Fruit fly (Drosophila melanogaster): ENCODE measurements around the gene CG7632.

CG7632 gene

DNA sequence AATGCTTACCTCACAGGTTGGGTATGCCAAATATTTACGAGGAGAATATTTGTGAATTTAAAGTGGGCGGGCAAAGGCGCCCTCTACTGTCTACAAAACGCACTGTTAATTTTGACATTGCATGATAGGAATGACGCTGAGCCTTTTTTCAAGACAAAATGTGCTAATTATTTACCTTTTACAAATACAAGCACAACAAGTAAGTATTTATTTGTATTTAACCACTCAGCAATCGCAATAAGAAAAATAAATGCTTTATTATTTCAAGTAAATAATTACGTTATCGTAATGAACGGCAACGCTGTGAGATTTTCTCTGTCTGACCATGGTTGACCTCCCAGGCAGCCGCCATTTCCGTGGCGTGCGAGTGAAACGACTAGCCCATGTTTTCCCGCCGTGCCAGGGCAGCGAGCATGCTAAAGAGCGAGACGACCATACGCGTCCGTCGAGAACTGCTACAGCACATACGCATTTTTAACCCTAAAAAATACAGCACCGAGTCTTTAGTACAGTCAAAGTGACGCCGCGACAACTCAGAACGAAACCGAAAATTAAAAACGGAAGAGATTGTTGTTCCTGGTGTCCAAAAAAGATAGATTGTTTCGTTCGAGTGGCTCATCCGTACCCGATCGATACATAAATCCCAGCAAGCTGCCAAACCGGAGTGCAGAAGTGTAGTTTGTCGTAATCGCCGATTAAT lies 18.7 kb upstream of the CG7632 start, which contains the start of the genes CG12974 and pzg (continued):
- TF ChIP-seq slp2 (GFP tag; optimal IDR thresholded peaks at IDR 0.05) = peak; percentile 48
- peak; percentile 56 for TF ChIP-seq Dek (tag; optimal IDR thresholded peaks at IDR 0.05)
- TF ChIP-seq Usf (GFP tag; optimal IDR thresholded peaks at IDR 0.05) = peak; percentile 61
- TF ChIP-seq CG2202 (tag; optimal IDR thresholded peaks at IDR 0.05) = peak; percentile 7
- peak; percentile 85 for TF ChIP-seq CG17361 (GFP tag; IDR thresholded peaks at IDR 0.05)
- TF ChIP-seq sc (optimal IDR thresholded peaks at IDR 0.05) = no peak
- peak; percentile 18 for TF ChIP-seq sc (GFP tag; optimal IDR thresholded peaks at IDR 0.05)
- TF ChIP-seq inv (GFP tag; IDR thresholded peaks at IDR 0.05; ENCODE audit: partially characterized antibody) = peak; percentile 85
- peak; percentile 97 for TF ChIP-seq CG18764 (GFP tag; optimal IDR thresholded peaks at IDR 0.05)
- TF ChIP-seq CG14667 (GFP tag; IDR thresholded peaks at IDR 0.05) = no peak
- TF ChIP-seq CG33557 (GFP tag; optimal IDR thresholded peaks at IDR 0.05) = peak; percentile 42
- TF ChIP-seq Blimp-1 (GFP tag; optimal IDR thresholded peaks at IDR 0.05) = peak; percentile 85
- peak; percentile 96 for TF ChIP-seq CG13424 (tag; optimal IDR thresholded peaks at IDR 0.05)
- TF ChIP-seq chm (GFP tag; IDR thresholded peaks at IDR 0.05) = peak; percentile 84
- TF ChIP-seq CG3847 (GFP tag; IDR thresholded peaks at IDR 0.05) = peak; percentile 95
- TF ChIP-seq CG18599 (GFP tag; optimal IDR thresholded peaks at IDR 0.05) = peak; percentile 69
- TF ChIP-seq D19B (GFP tag; optimal IDR thresholded peaks at IDR 0.05) = peak; percentile 42
- no peak for TF ChIP-seq odd (GFP tag; optimal IDR thresholded peaks at IDR 0.05)
- peak; percentile 80; the same call in 2 of the 3 replicates for TF ChIP-seq CG2889 (GFP tag; IDR thresholded peaks at IDR 0.05)
- peak; percentile 65; the same call in 1 of the 2 replicates for TF ChIP-seq CG5953 (GFP tag; IDR thresholded peaks at IDR 0.05)
- TF ChIP-seq CG6654 (GFP tag; optimal IDR thresholded peaks at IDR 0.05) = peak; percentile 35
- peak; percentile 79 for TF ChIP-seq fu2 (GFP tag; optimal IDR thresholded peaks at IDR 0.05)
- TF ChIP-seq CG14860 (GFP tag; IDR thresholded peaks at IDR 0.05; ENCODE audit: partially characterized antibody) = peak; percentile 73
- peak; percentile 19 for TF ChIP-seq luna (GFP tag; optimal IDR thresholded peaks at IDR 0.05)
- TF ChIP-seq dati (GFP tag; IDR thresholded peaks at IDR 0.05) = peak; percentile 40; the same call in 1 of the 2 replicates
- TF ChIP-seq Spps (tag; optimal IDR thresholded peaks at IDR 0.05) = peak; percentile 14
- peak; percentile 88 for TF ChIP-seq Abd-B (GFP tag; optimal IDR thresholded peaks at IDR 0.05)
- TF ChIP-seq trem (tag; optimal IDR thresholded peaks at IDR 0.05) = peak; percentile 71
- TF ChIP-seq BEAF-32 (GFP tag; optimal IDR thresholded peaks at IDR 0.05) = peak; percentile 69
- TF ChIP-seq TFAM (GFP tag; optimal IDR thresholded peaks at IDR 0.05) = no peak
- peak; percentile 83 for TF ChIP-seq vvl (GFP tag; IDR thresholded peaks at IDR 0.05)
- TF ChIP-seq crol (GFP tag; IDR thresholded peaks at IDR 0.05) = no peak
- peak; percentile 45 for TF ChIP-seq scrt (GFP tag; optimal IDR thresholded peaks at IDR 0.05)
- peak; percentile 88 for TF ChIP-seq slbo (GFP tag; IDR thresholded peaks at IDR 0.05)
- TF ChIP-seq CG11456 (GFP tag; IDR thresholded peaks at IDR 0.05) = peak; percentile 83
- peak; percentile 65 for TF ChIP-seq bab2 (GFP tag; optimal IDR thresholded peaks at IDR 0.05)
- TF ChIP-seq ERR (GFP tag; optimal IDR thresholded peaks at IDR 0.05) = peak; percentile 79
- TF ChIP-seq HHEX (GFP tag; optimal IDR thresholded peaks at IDR 0.05) = peak; percentile 44
- TF ChIP-seq otp (GFP tag; IDR thresholded peaks at IDR 0.05) = peak; percentile 62; the same call in 1 of the 3 replicates
- peak; percentile 56 for TF ChIP-seq CG14050 (GFP tag; IDR thresholded peaks at IDR 0.05)
- TF ChIP-seq YL-1 (GFP tag; optimal IDR thresholded peaks at IDR 0.05) = peak; percentile 96
- no peak for TF ChIP-seq ash1 (GFP tag; optimal IDR thresholded peaks at IDR 0.05)
- peak; percentile 77 for TF ChIP-seq CG16813 (GFP tag; IDR thresholded peaks at IDR 0.05; ENCODE audit: partially characterized antibody)
- peak in 1 of 2 experiments; percentile 69 for TF ChIP-seq bsh (GFP tag; optimal IDR thresholded peaks at IDR 0.05)
- TF ChIP-seq phol (tag; optimal IDR thresholded peaks at IDR 0.05) = peak; percentile 100
- peak; percentile 29 for TF ChIP-seq CG15479 (GFP tag; optimal IDR thresholded peaks at IDR 0.05)
- TF ChIP-seq B-H1 (GFP tag; IDR thresholded peaks at IDR 0.05) = peak; percentile 79
- TF ChIP-seq exex (tag; optimal IDR thresholded peaks at IDR 0.05) = no peak
- TF ChIP-seq Scr (GFP tag; IDR thresholded peaks at IDR 0.05; ENCODE audit: partially characterized antibody) = peak; percentile 64
